Fruit fly (Drosophila melanogaster) whole organism, pupa: ENCODE measurements around the gene loaf.

ENCODE experiments used
- CG12605 ChIP-seq: fragments of 200-800 bp; sonication (Bioruptor generic); IDR thresholded peaks from 2 replicates; pipeline ENCODE4 v1.3.6; 2022; ENCODE audit warnings: missing biosample characterization, missing genetic modification characterization
- CG8301 ChIP-seq: fragments of 200-800 bp; sonication (Bioruptor generic); optimal IDR thresholded peaks from 2 replicates; lab custom pipeline; 2018; ENCODE audit warnings: missing biosample characterization, mild to moderate bottlenecking, missing genetic modification characterization
- CG9948 ChIP-seq: fragments of 200-800 bp; sonication (Bioruptor generic); optimal IDR thresholded peaks from 2 replicates; lab custom pipeline; 2018; ENCODE audit warnings: missing biosample characterization, mild to moderate bottlenecking, missing genetic modification characterization, moderate library complexity
- fd96Ca ChIP-seq: fragments of 200-800 bp; sonication (Bioruptor generic); IDR thresholded peaks from 3 replicates; pipeline ENCODE4 v1.3.6; 2022; ENCODE audit warnings: missing biosample characterization, missing genetic modification characterization

DNA sequence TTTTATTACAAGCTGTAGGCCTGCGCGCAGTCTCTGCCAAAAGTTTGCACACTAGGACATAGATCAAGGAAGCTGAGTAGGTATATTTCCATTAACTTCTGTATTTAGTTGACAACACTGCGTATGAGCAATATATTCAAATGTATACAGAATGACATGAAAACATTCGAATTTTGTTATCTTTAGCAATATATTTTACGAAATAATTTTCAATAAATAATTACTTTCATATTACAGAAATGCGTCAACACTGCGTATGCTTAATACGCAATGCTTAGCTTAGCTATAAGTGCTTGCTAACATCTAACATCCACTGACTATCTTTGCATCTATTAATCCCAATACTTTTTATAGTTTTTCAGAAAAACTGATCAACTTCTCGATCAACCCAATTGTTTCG, 49.6 kb downstream of the loaf start:
- TF ChIP-seq CG12605 (GFP tag; lab: Robert Waterston, UW) (no peak), CG9948 (tag; lab: Kevin White, UChicago) (no peak), fd96Ca (GFP tag; lab: Robert Waterston, UW) (no peak), CG8301 (peak; percentile 35)
